Worm (Caenorhabditis elegans) whole organism, L1 larva: Measurements from ENCODE around the gene kars-1.

Source experiments
- C04F5.9 ChIP-seq: sonication (generic microtip); optimal IDR thresholded peaks from 2 replicates; lab custom pipeline; 2016; ENCODE audit warnings: missing genetic modification characterization, missing compliant biosample characterization
- aha-1 ChIP-seq: fragments of 150-350 bp; optimal IDR thresholded peaks from 2 replicates; lab custom pipeline; 2014; ENCODE audit warnings: missing biosample characterization, missing genetic modification characterization
- alr-1 ChIP-seq: fragments of 200-800 bp; sonication (Bioruptor generic); optimal IDR thresholded peaks from 2 replicates; lab custom pipeline; 2018; ENCODE audit warnings: borderline replicate concordance, mild to moderate bottlenecking, missing genetic modification characterization, missing compliant biosample characterization
- aly-2 ChIP-seq: fragments of 150-350 bp; optimal IDR thresholded peaks from 2 replicates; lab custom pipeline; 2014; ENCODE audit warnings: missing biosample characterization, missing genetic modification characterization
- ceh-63 ChIP-seq: fragments of 200-800 bp; sonication (Bioruptor generic); optimal IDR thresholded peaks from 2 replicates; lab custom pipeline; 2018; ENCODE audit warnings: mild to moderate bottlenecking, missing genetic modification characterization, missing compliant biosample characterization
- ceh-82 ChIP-seq, 3 experiments: fragments of 150-350 bp in 1 of 3; sonication (generic microtip) in 2 of 3; optimal IDR thresholded peaks; 2 replicates each; lab custom pipeline; 2014 to 2017; ENCODE audit warnings: missing biosample characterization in 3 of 3, missing genetic modification characterization in 3 of 3
- efl-3 ChIP-seq: fragments of 200-800 bp; sonication (Bioruptor generic); optimal IDR thresholded peaks from 2 replicates; lab custom pipeline; 2018; ENCODE audit warnings: mild to moderate bottlenecking, missing genetic modification characterization, missing compliant biosample characterization
- egl-13 ChIP-seq: sonication (generic microtip); optimal IDR thresholded peaks from 2 replicates; lab custom pipeline; 2016; ENCODE audit warnings: missing genotype, missing genetic modification reagents, missing genetic modification characterization, missing compliant biosample characterization
- egl-27 ChIP-seq, 2 experiments: fragments of 150-350 bp in 1 of 2; sonication (generic microtip); optimal IDR thresholded peaks; 3 replicates each; lab custom pipeline; 2017 to 2018; ENCODE audit warnings: missing biosample characterization in 2 of 2, missing genetic modification characterization in 2 of 2, missing genetic modification reagents in 2 of 2
- fos-1 ChIP-seq: fragments of 150-350 bp; optimal IDR thresholded peaks from 2 replicates; lab custom pipeline; 2014; ENCODE audit warnings: missing biosample characterization, missing genetic modification characterization
- hpl-2 ChIP-seq: fragments of 150-350 bp; optimal IDR thresholded peaks from 2 replicates; lab custom pipeline; 2014; ENCODE audit warnings: missing biosample characterization, missing genetic modification reagents, missing genetic modification characterization
- lin-14 ChIP-seq: fragments of 200-800 bp; sonication (Bioruptor generic); optimal IDR thresholded peaks from 2 replicates; lab custom pipeline; 2018; ENCODE audit warnings: mild to moderate bottlenecking, missing genetic modification characterization, moderate library complexity, missing compliant biosample characterization
- lin-35 ChIP-seq, 2 experiments: fragments of 150-350 bp; optimal IDR thresholded peaks; 2 replicates each; lab custom pipeline; 2014; ENCODE audit warnings: missing biosample characterization in 2 of 2, missing genetic modification characterization in 2 of 2, missing genetic modification reagents in 2 of 2
- lir-3 ChIP-seq: sonication (generic microtip); optimal IDR thresholded peaks from 2 replicates; lab custom pipeline; 2016; ENCODE audit warnings: mild to moderate bottlenecking, missing genetic modification characterization, moderate library complexity, missing compliant biosample characterization; ENCODE audit not compliant: poor library complexity
- mef-2 ChIP-seq: fragments of 150-350 bp; optimal IDR thresholded peaks from 2 replicates; lab custom pipeline; 2014; ENCODE audit warnings: missing biosample characterization, missing genetic modification characterization
- nhr-11 ChIP-seq: fragments of 150-350 bp; optimal IDR thresholded peaks from 2 replicates; lab custom pipeline; 2014; ENCODE audit warnings: missing biosample characterization, missing genetic modification characterization
- nhr-19 ChIP-seq: fragments of 200-800 bp; sonication (Bioruptor generic); conservative IDR thresholded peaks from 2 replicates; pipeline ENCODE4 v1.3.6; 2022; ENCODE audit warnings: missing genetic modification characterization, missing compliant biosample characterization
- nhr-20 ChIP-seq: sonication (generic microtip); optimal IDR thresholded peaks from 2 replicates; lab custom pipeline; 2016; ENCODE audit warnings: mild to moderate bottlenecking, missing genetic modification characterization, missing compliant biosample characterization
- nhr-237 ChIP-seq: fragments of 150-350 bp; optimal IDR thresholded peaks from 2 replicates; lab custom pipeline; 2014; ENCODE audit warnings: missing biosample characterization, missing genetic modification characterization
- nhr-28 ChIP-seq: fragments of 150-350 bp; optimal IDR thresholded peaks from 2 replicates; lab custom pipeline; 2014; ENCODE audit warnings: missing biosample characterization, missing genetic modification characterization
- nhr-47 ChIP-seq: sonication (generic microtip); optimal IDR thresholded peaks from 2 replicates; lab custom pipeline; 2016; ENCODE audit warnings: mild to moderate bottlenecking, missing genetic modification characterization, moderate library complexity, missing compliant biosample characterization
- nhr-76 ChIP-seq: sonication (generic microtip); optimal IDR thresholded peaks from 2 replicates; lab custom pipeline; 2017; ENCODE audit warnings: missing biosample characterization, missing genetic modification characterization
- nhr-77 ChIP-seq: fragments of 150-350 bp; optimal IDR thresholded peaks from 2 replicates; lab custom pipeline; 2014; ENCODE audit warnings: missing biosample characterization, missing genetic modification characterization
- nhr-84 ChIP-seq: sonication (generic microtip); optimal IDR thresholded peaks from 2 replicates; lab custom pipeline; 2017; ENCODE audit warnings: missing biosample characterization, missing genetic modification characterization
- nhr-90 ChIP-seq: sonication (generic microtip); optimal IDR thresholded peaks from 2 replicates; lab custom pipeline; 2016; ENCODE audit warnings: mild to moderate bottlenecking, missing genetic modification characterization, missing compliant biosample characterization; ENCODE audit not compliant: poor library complexity
- pax-3 ChIP-seq: fragments of 200-800 bp; sonication (Bioruptor generic); optimal IDR thresholded peaks from 2 replicates; lab custom pipeline; 2018; ENCODE audit warnings: mild to moderate bottlenecking, missing genetic modification characterization, moderate library complexity, missing compliant biosample characterization
- rnt-1 ChIP-seq: sonication (generic microtip); optimal IDR thresholded peaks from 2 replicates; lab custom pipeline; 2016; ENCODE audit warnings: mild to moderate bottlenecking, missing genetic modification characterization, moderate library complexity, missing compliant biosample characterization
- snu-23 ChIP-seq: sonication (generic microtip); optimal IDR thresholded peaks from 2 replicates; lab custom pipeline; 2016; ENCODE audit warnings: missing genetic modification characterization, missing compliant biosample characterization
- sox-4 ChIP-seq: sonication (generic microtip); optimal IDR thresholded peaks from 2 replicates; lab custom pipeline; 2016; ENCODE audit warnings: missing genetic modification characterization, missing compliant biosample characterization
- sptf-1 ChIP-seq: fragments of 150-350 bp; optimal IDR thresholded peaks from 2 replicates; lab custom pipeline; 2014; ENCODE audit warnings: missing biosample characterization, missing genetic modification characterization
- tbx-2 ChIP-seq: sonication (generic microtip); optimal IDR thresholded peaks from 2 replicates; lab custom pipeline; 2016; ENCODE audit warnings: missing genetic modification characterization, missing compliant biosample characterization
- tlp-1 ChIP-seq: fragments of 150-350 bp; optimal IDR thresholded peaks from 2 replicates; lab custom pipeline; 2014; ENCODE audit warnings: missing biosample characterization, missing genetic modification characterization
- unc-62 ChIP-seq: fragments of 150-350 bp; optimal IDR thresholded peaks from 2 replicates; lab custom pipeline; 2014; ENCODE audit warnings: missing biosample characterization, missing genetic modification reagents, missing genetic modification characterization
- unc-86 ChIP-seq: sonication (generic microtip); optimal IDR thresholded peaks from 2 replicates; lab custom pipeline; 2016; ENCODE audit warnings: missing genetic modification characterization, missing compliant biosample characterization
- unc-98 ChIP-seq: fragments of 200-800 bp; sonication (Bioruptor generic); IDR thresholded peaks from 2 replicates; pipeline ENCODE4 v1.3.6; 2022; ENCODE audit warnings: missing genetic modification characterization, missing compliant biosample characterization
- vab-15 ChIP-seq: sonication (generic microtip); optimal IDR thresholded peaks from 2 replicates; lab custom pipeline; 2017; ENCODE audit warnings: missing genotype, mild to moderate bottlenecking, missing genetic modification characterization, missing compliant biosample characterization
- xbp-1 ChIP-seq: sonication (generic microtip); optimal IDR thresholded peaks from 2 replicates; lab custom pipeline; 2016; ENCODE audit warnings: missing genetic modification characterization, missing compliant biosample characterization

kars-1 gene

DNA sequence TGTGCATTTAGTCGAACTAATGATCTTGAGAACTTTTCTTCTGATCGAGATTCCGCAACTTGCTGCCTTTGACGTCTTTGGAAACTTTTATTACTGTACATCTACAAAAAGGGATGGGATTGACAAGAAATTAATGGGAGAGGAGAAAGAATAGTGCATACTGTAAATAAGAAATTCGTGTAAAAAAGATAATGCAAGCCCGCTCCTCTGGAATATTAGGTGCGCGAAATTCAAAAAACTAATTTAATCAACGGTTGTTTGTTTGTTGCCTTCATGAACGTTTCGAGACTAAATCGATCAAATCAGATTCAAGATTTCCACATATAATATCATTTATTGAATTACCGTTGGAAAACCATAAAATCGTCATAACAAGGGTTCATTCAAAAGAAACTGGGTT, 2.3 kb downstream of the kars-1 start, which contains the start of gene him-14:
Gene him-14, minus strand, starts transcription at position 101 of the 400 bp plus-strand sequence.
- TF ChIP-seq unc-62 (GFP tag; lab: Kevin White, UChicago): no peak
- TF ChIP-seq unc-86: no peak
- TF ChIP-seq pax-3: no peak
- no peak for TF ChIP-seq nhr-20 (tag; lab: Kevin White, UChicago)
- no peak for TF ChIP-seq nhr-76 (tag; lab: Kevin White, UChicago)
- TF ChIP-seq snu-23 (GFP tag; lab: Kevin White, UChicago): no peak
- TF ChIP-seq rnt-1: no peak
- no peak for TF ChIP-seq nhr-237 (tag; lab: Kevin White, UChicago)
- no peak for TF ChIP-seq sox-4 (tag; lab: Kevin White, UChicago)

- no peak for TF ChIP-seq ceh-63 (GFP tag; lab: Kevin White, UChicago)
- TF ChIP-seq tlp-1 (tag; lab: Kevin White, UChicago): no peak
- no peak for TF ChIP-seq unc-98 (GFP tag; lab: Robert Waterston, UW)
- TF ChIP-seq nhr-19 (GFP tag; lab: Robert Waterston, UW): no peak
- TF ChIP-seq lin-35 (GFP tag; optimal IDR thresholded peaks at IDR 0.05; lab: Kevin White, UChicago): no peak
- no peak for TF ChIP-seq nhr-20 (tag; lab: Kevin White, UChicago)
- TF ChIP-seq unc-62 (GFP tag; lab: Kevin White, UChicago): no peak
- TF ChIP-seq C04F5.9 (tag; lab: Kevin White, UChicago): no peak
- TF ChIP-seq efl-3 (GFP tag; lab: Kevin White, UChicago): no peak
- no peak for TF ChIP-seq tbx-2
- TF ChIP-seq snu-23 (GFP tag; lab: Kevin White, UChicago): no peak
- TF ChIP-seq fos-1: no peak
- TF ChIP-seq alr-1 (tag; lab: Kevin White, UChicago): no peak
- TF ChIP-seq ceh-82 (tag; optimal IDR thresholded peaks at IDR 0.05; lab: Kevin White, UChicago): no peak
- TF ChIP-seq aha-1 (tag; lab: Kevin White, UChicago): no peak
- TF ChIP-seq nhr-77 (tag; lab: Kevin White, UChicago): no peak
- TF ChIP-seq vab-15 (tag; lab: Kevin White, UChicago): no peak
- no peak for TF ChIP-seq mef-2
Observed at ce11 chrII:7065391-7065790, 6.8 kb downstream of the kars-1 start, which contains the start of gene nos-2. Gene nos-2, plus strand, starts transcription at chrII:7065618.

ce11 chrII:7061730-7062129, 10.5 kb downstream of the kars-1 start, which contains the start of gene acs-6:
Gene acs-6, plus strand, starts transcription at chrII:7062030.
- TF ChIP-seq vab-15 (tag; lab: Kevin White, UChicago) (no peak), nhr-20 (tag; lab: Kevin White, UChicago) (no peak), lin-14 (GFP tag; lab: Kevin White, UChicago) (no peak), sptf-1 (no peak), egl-27 (tag; optimal IDR thresholded peaks at IDR 0.05; lab: Kevin White, UChicago) (no peak), unc-62 (GFP tag; lab: Kevin White, UChicago) (no peak), xbp-1 (no peak), rnt-1 (no peak), ceh-63 (GFP tag; lab: Kevin White, UChicago) (no peak), lir-3 (tag; lab: Kevin White, UChicago) (no peak), nhr-47 (no peak), aly-2 (tag; lab: Kevin White, UChicago) (no peak), nhr-90 (tag; lab: Kevin White, UChicago) (no peak), nhr-11 (tag; lab: Kevin White, UChicago) (no peak), nhr-28 (tag; lab: Kevin White, UChicago) (no peak), egl-13 (tag; lab: Kevin White, UChicago) (no peak), nhr-84 (tag; lab: Kevin White, UChicago) (no peak), hpl-2 (GFP tag; lab: Kevin White, UChicago) (no peak)
- TF ChIP-seq, all 84 proteins: peak for 0
